Fruit fly (Drosophila melanogaster) whole organism: ENCODE results near the gene Srp68.

Experiments
- CG8478 ChIP-seq: fragments of >200 bp; optimal IDR thresholded peaks from 2 replicates; lab custom pipeline; 2018; ENCODE audit warnings: inconsistent platforms
- Dll ChIP-seq: fragments of >200 bp; optimal IDR thresholded peaks from 2 replicates; lab custom pipeline; 2017
- EcR ChIP-seq, 2 experiments: fragments of >200 bp; optimal IDR thresholded peaks; 2 replicates each; lab custom pipeline; 2017; ENCODE audit warnings: missing biosample characterization in 2 of 2, missing genetic modification characterization in 2 of 2, missing genetic modification reagents in 2 of 2
- psq ChIP-seq: fragments of >200 bp; optimal IDR thresholded peaks from 2 replicates; lab custom pipeline; 2017

DNA sequence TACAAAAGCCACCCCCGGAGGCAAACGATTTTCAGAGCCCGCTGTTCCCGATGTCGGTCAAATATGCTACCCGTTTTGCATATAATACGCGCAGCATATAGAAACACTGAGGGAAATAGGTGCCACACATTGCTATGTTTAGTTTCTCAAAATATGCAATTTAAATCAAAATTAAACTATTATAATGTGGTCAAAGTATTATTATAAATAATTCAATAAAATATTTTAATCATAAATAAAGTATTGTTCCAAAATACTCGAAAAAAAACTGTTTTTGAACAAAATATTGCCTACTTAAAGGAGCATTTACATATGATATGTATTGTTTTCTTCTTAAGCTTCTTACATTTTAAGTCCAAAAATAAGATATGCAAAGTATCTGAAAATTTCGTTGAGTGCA lies 23.9 kb upstream of the Srp68 start:
- TF ChIP-seq psq (no peak), Dll (lab: Kevin White, UChicago) (no peak), CG8478 (lab: Kevin White, UChicago) (no peak), EcR (GFP tag; optimal IDR thresholded peaks at IDR 0.05; lab: Kevin White, UChicago) (no peak)
